Worm (Caenorhabditis elegans): Measurements from ENCODE around the gene srh-34.
A peak's percentile ranks its signal among the peaks of the same experiment; 100 is the strongest.

srh-34 gene

DNA sequence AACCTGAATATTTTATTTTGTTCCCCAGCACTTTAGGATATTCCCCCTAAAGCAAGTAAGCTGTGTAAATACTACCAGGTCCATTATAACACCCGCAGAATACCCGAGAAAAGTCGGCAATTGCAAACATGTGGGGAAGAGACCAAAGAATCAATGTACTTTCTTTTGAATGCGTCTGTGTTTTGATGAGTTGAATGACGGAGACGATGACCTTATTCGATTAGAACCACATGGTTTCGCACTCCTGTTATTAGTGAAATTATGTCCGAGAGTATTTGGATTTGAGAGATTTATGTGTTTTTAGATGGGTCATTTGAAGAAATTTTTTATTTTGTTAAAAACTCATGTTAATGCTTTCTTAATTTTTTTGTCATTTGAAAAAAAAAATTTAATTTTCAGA is 18.9 kb upstream of the srh-34 start (continued):
- TF ChIP-seq fos-1 (tag; optimal IDR thresholded peaks at IDR 0.05) (no peak), aha-1 (tag; optimal IDR thresholded peaks at IDR 0.05) (no peak), sox-4 (tag; optimal IDR thresholded peaks at IDR 0.05) (no peak), nhr-84 (tag; optimal IDR thresholded peaks at IDR 0.05) (no peak), mep-1 (tag; optimal IDR thresholded peaks at IDR 0.05) (peak; percentile 2), C16A3.4 (tag; optimal IDR thresholded peaks at IDR 0.05) (no peak), unc-62 (GFP tag; optimal IDR thresholded peaks at IDR 0.05) (no peak), isw-1 (GFP tag; IDR thresholded peaks at IDR 0.05) (no peak), vab-15 (tag; optimal IDR thresholded peaks at IDR 0.05) (no peak), nhr-77 (tag; optimal IDR thresholded peaks at IDR 0.05) (no peak), hpl-2 (GFP tag; optimal IDR thresholded peaks at IDR 0.05) (no peak), alr-1 (tag; optimal IDR thresholded peaks at IDR 0.05; ENCODE audit: borderline replicate concordance) (no peak), nhr-20 (tag; optimal IDR thresholded peaks at IDR 0.05) (peak; percentile 4), lin-14 (GFP tag; optimal IDR thresholded peaks at IDR 0.05) (no peak), skn-1 (tag; optimal IDR thresholded peaks at IDR 0.05) (no peak), tlp-1 (tag; optimal IDR thresholded peaks at IDR 0.05) (no peak), nhr-71 (tag; optimal IDR thresholded peaks at IDR 0.05) (peak; percentile 45), fkh-8 (tag; optimal IDR thresholded peaks at IDR 0.05) (no peak), efl-1 (optimal IDR thresholded peaks at IDR 0.05) (no peak), efl-1 (GFP tag; optimal IDR thresholded peaks at IDR 0.05 in 1 of 2) (no peak), pax-3 (tag; optimal IDR thresholded peaks at IDR 0.05) (no peak), sup-37 (GFP tag; optimal IDR thresholded peaks at IDR 0.05) (no peak), lin-15B (tag; optimal IDR thresholded peaks at IDR 0.05) (no peak), ztf-4 (tag; optimal IDR thresholded peaks at IDR 0.05) (no peak)

DNA sequence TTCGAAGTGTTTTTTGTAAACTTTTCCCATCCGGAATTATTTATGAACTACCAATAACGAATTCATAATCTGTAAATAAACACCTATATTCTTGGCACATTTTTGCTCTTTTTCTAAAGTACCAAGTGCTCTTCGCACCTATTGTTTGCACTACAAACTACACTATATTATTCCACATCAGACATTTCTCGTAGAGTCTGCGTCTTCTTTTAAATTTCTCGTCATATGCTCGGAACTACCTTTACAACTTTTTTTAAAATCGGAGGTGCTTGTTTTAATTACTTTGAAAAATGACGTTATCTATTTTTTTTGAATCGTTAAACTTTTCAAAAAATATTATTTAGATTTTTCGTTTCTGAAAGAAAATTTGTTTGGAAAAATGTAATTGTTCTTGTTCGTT is 18.3 kb upstream of the srh-34 start, which contains the start of gene nhr-201:
nhr-201 (plus strand) TSS at position 29 of the 400 bp plus-strand sequence.
- TF ChIP-seq ceh-82 (tag; optimal IDR thresholded peaks at IDR 0.05) (no peak), elt-2 (tag; optimal IDR thresholded peaks at IDR 0.05) (peak; percentile 19), unc-130 (tag; optimal IDR thresholded peaks at IDR 0.05) (no peak), nhr-84 (tag; optimal IDR thresholded peaks at IDR 0.05) (no peak), hlh-4 (tag; optimal IDR thresholded peaks at IDR 0.05) (no peak), fkh-10 (GFP tag; optimal IDR thresholded peaks at IDR 0.05) (no peak), hlh-17 (GFP tag; optimal IDR thresholded peaks at IDR 0.05; ENCODE audit: borderline replicate concordance) (no peak), pqm-1 (tag; optimal IDR thresholded peaks at IDR 0.05) (no peak), C16A3.4 (tag; optimal IDR thresholded peaks at IDR 0.05) (no peak), pag-3 (tag; optimal IDR thresholded peaks at IDR 0.05; ENCODE audit: borderline replicate concordance, insufficient read depth) (no peak), unc-98 (GFP tag; IDR thresholded peaks at IDR 0.05) (no peak), sup-37 (GFP tag; optimal IDR thresholded peaks at IDR 0.05) (no peak), efl-1 (optimal IDR thresholded peaks at IDR 0.05) (no peak), efl-1 (GFP tag; optimal IDR thresholded peaks at IDR 0.05 in 1 of 2) (peak in 1 of 2 experiments; percentile 84), nhr-20 (tag; optimal IDR thresholded peaks at IDR 0.05) (peak; percentile 85), snu-23 (GFP tag; optimal IDR thresholded peaks at IDR 0.05) (no peak), sptf-1 (tag; optimal IDR thresholded peaks at IDR 0.05) (no peak), ces-1 (GFP tag; optimal IDR thresholded peaks at IDR 0.05) (no peak), hpl-2 (GFP tag; optimal IDR thresholded peaks at IDR 0.05) (no peak), alr-1 (tag; optimal IDR thresholded peaks at IDR 0.05; ENCODE audit: borderline replicate concordance) (no peak), lin-13 (GFP tag; optimal IDR thresholded peaks at IDR 0.05) (no peak), Y116A8C.19 (tag; optimal IDR thresholded peaks at IDR 0.05; ENCODE audit: borderline replicate concordance) (no peak), vab-15 (tag; optimal IDR thresholded peaks at IDR 0.05) (no peak), nhr-71 (tag; optimal IDR thresholded peaks at IDR 0.05) (peak; percentile 10), egl-27 (tag; optimal IDR thresholded peaks at IDR 0.05) (no peak)

DNA sequence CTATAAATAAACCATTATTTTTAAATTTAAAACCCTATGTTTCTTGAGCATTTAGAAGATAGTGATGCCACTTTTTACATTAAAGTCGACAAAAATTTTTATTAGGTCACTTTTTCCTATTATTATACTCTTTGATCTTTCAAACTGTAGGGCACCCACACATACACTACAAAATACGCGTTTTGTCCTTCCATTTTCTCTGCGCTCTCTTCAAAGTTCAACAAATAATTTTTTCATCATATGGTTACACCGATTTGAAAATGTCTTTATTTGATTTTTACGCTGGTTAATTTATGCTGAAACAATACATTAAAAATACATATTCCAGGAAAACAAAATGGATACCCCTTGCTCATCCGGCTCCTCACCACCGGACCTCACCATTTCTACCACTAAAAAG is 15.8 kb upstream of the srh-34 start, which contains the start of gene nhr-202:
nhr-202 (plus strand) TSS at position 326 of the 400 bp plus-strand sequence.
- no peak for TF ChIP-seq fkh-10 (GFP tag; optimal IDR thresholded peaks at IDR 0.05)
- TF ChIP-seq sptf-1 (tag; optimal IDR thresholded peaks at IDR 0.05): no peak
- TF ChIP-seq tlp-1 (tag; optimal IDR thresholded peaks at IDR 0.05): no peak
- peak; percentile 39 for TF ChIP-seq nhr-71 (tag; optimal IDR thresholded peaks at IDR 0.05)
- peak; percentile 25 for TF ChIP-seq mep-1 (tag; optimal IDR thresholded peaks at IDR 0.05)
- TF ChIP-seq ztf-4 (tag; optimal IDR thresholded peaks at IDR 0.05): no peak
- TF ChIP-seq zag-1 (tag; optimal IDR thresholded peaks at IDR 0.05): no peak
- TF ChIP-seq lir-3 (tag; optimal IDR thresholded peaks at IDR 0.05; ENCODE audit: poor library complexity): no peak
- TF ChIP-seq nhr-20 (tag; optimal IDR thresholded peaks at IDR 0.05): peak; percentile 66
- TF ChIP-seq snu-23 (GFP tag; optimal IDR thresholded peaks at IDR 0.05): peak; percentile 29
- no peak for TF ChIP-seq efl-1 (optimal IDR thresholded peaks at IDR 0.05)
- peak in 1 of 2 experiments; percentile 8 for TF ChIP-seq efl-1 (GFP tag; optimal IDR thresholded peaks at IDR 0.05 in 1 of 2)
- TF ChIP-seq nhr-85 (tag): peak; percentile 70
- no peak for TF ChIP-seq hpl-2 (GFP tag; optimal IDR thresholded peaks at IDR 0.05)
- TF ChIP-seq lin-35 (GFP tag; optimal IDR thresholded peaks at IDR 0.05): peak in 1 of 2 experiments; percentile 11
- TF ChIP-seq egl-27 (tag; optimal IDR thresholded peaks at IDR 0.05): no peak
- TF ChIP-seq elt-2 (tag; optimal IDR thresholded peaks at IDR 0.05): peak; percentile 24
- TF ChIP-seq fkh-8 (tag; optimal IDR thresholded peaks at IDR 0.05): no peak
- TF ChIP-seq lsy-2 (tag; optimal IDR thresholded peaks at IDR 0.05): peak in 1 of 2 experiments; percentile 5
- TF ChIP-seq C16A3.4 (tag; optimal IDR thresholded peaks at IDR 0.05): no peak
